Fruit fly (Drosophila melanogaster) whole organism, embryonic: ENCODE results near the gene CG13044.

Source experiments
- CG1832 ChIP-seq: fragments of 200-800 bp; sonication (Bioruptor generic); optimal IDR thresholded peaks from 2 replicates; lab custom pipeline; 2017; ENCODE audit warnings: missing biosample characterization, mild to moderate bottlenecking, missing genetic modification characterization, inconsistent platforms
- CG18619 ChIP-seq: fragments of 200-800 bp; sonication (Bioruptor generic); optimal IDR thresholded peaks from 3 replicates; lab custom pipeline; 2017; ENCODE audit warnings: missing biosample characterization, mild to moderate bottlenecking, missing genetic modification characterization
- CG4424 ChIP-seq: fragments of 200-800 bp; sonication (Bioruptor generic); optimal IDR thresholded peaks from 3 replicates; lab custom pipeline; 2016; ENCODE audit warnings: missing biosample characterization, missing genetic modification characterization
- danr ChIP-seq: fragments of 200-800 bp; sonication (Bioruptor generic); IDR thresholded peaks from 2 replicates; pipeline ENCODE4 v1.3.6; 2022; ENCODE audit warnings: missing biosample characterization, missing genetic modification characterization
- nerfin-1 ChIP-seq: fragments of 200-800 bp; sonication (Bioruptor generic); optimal IDR thresholded peaks from 3 replicates; lab custom pipeline; 2019; ENCODE audit warnings: missing biosample characterization, mild to moderate bottlenecking, missing genetic modification characterization, moderate library complexity

- TF ChIP-seq CG18619 (GFP tag; lab: Kevin White, UChicago) (no peak), nerfin-1 (tag; lab: Kevin White, UChicago) (no peak), CG4424 (GFP tag; lab: Kevin White, UChicago) (peak; percentile 38), danr (GFP tag; lab: Robert Waterston, UW) (no peak), CG1832 (GFP tag; lab: Kevin White, UChicago) (no peak)
Observed at dm6 chr3L:16289067-16289466, 13.9 kb downstream of the CG13044 start.
